Fruit fly (Drosophila melanogaster): ENCODE data around the gene CG13287.
A peak's percentile ranks its signal among the peaks of the same experiment; 100 is the strongest.

Gene CG13287

DNA sequence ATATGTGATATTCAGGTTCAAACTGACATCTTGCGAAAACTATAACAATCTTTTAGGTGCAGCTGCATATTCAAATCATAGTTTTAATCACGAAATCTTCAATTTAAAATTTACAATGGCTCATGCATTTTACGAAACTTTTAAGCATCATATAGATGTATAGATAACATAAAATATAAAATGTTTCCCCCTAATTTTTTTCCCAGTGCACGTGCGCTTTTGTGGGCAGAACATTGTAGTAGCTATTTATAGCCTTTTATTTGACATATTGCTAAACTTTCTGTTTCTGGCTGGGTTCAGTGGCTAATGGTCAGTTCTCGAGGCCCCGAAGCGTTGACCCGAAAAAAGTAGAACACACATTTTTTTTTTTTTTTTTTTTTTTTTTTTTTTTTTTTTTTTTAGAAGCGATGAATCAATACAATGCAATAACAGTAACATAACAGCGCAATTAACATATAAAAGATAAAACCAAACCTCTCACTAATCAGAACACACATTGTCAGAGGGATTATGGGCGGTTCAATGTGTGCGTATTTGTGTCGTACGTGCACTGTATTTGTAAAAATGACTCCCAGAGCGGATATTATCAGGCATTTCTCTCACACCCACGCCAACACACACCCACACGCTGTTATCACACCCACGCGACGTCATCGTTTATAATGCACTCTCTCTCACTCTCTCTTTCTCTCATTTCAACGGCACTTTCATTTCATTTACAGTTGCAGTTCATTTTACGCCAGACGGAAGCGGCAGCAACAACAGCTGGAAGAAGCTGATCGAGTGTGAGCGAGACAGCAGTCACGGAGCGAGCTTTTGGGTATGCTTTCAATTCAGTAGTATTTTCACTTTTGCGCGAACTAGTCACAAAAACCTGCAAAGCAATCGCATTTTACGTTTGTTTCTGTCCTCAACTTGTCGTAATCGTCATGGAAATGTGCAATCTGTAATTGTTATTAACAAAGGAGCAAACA lies 44.2 kb downstream of the CG13287 start (continued):
- TF ChIP-seq slp2 (GFP tag; optimal IDR thresholded peaks at IDR 0.05) (no peak), Dip3 (GFP tag; optimal IDR thresholded peaks at IDR 0.05) (peak; percentile 11), usp (GFP tag; optimal IDR thresholded peaks at IDR 0.05) (no peak), CG11398 (GFP tag; optimal IDR thresholded peaks at IDR 0.05) (peak; percentile 29), BtbVII (GFP tag; optimal IDR thresholded peaks at IDR 0.05) (peak; percentile 47), CG6854 (GFP tag; optimal IDR thresholded peaks at IDR 0.05) (no peak), CG13287 (GFP tag; IDR thresholded peaks at IDR 0.05; ENCODE audit: partially characterized antibody) (no peak), h (optimal IDR thresholded peaks at IDR 0.05) (no peak), bigmax (GFP tag; optimal IDR thresholded peaks at IDR 0.05) (no peak), Dfd (GFP tag; optimal IDR thresholded peaks at IDR 0.05) (no peak), sens-2 (GFP tag; IDR thresholded peaks at IDR 0.05) (no peak; the same call in 1 of the 2 replicates), pum (GFP tag; optimal IDR thresholded peaks at IDR 0.05) (no peak), CG16863 (GFP tag; optimal IDR thresholded peaks at IDR 0.05) (peak; percentile 49), CG4282 (GFP tag; optimal IDR thresholded peaks at IDR 0.05) (no peak), CG7963 (GFP tag; IDR thresholded peaks at IDR 0.05; ENCODE audit: partially characterized antibody) (no peak), wdn (GFP tag; IDR thresholded peaks at IDR 0.05) (no peak), CG13775 (GFP tag; optimal IDR thresholded peaks at IDR 0.05) (peak; percentile 46), MTF-1 (GFP tag; optimal IDR thresholded peaks at IDR 0.05; ENCODE audit: borderline replicate concordance) (no peak), CG1529 (GFP tag; optimal IDR thresholded peaks at IDR 0.05) (peak; percentile 47), CG1832 (GFP tag; optimal IDR thresholded peaks at IDR 0.05) (peak; percentile 54), Xbp1 (GFP tag; optimal IDR thresholded peaks at IDR 0.05) (peak; percentile 57), ac (GFP tag; optimal IDR thresholded peaks at IDR 0.05) (no peak), sqz (GFP tag; optimal IDR thresholded peaks at IDR 0.05) (no peak), dmrt99B (tag; optimal IDR thresholded peaks at IDR 0.05) (peak; percentile 68), ttk (GFP tag; IDR thresholded peaks at IDR 0.05) (no peak), pho (GFP tag; optimal IDR thresholded peaks at IDR 0.05) (no peak), hbn (GFP tag; IDR thresholded peaks at IDR 0.05; ENCODE audit: partially characterized antibody) (no peak), Dad (GFP tag; optimal IDR thresholded peaks at IDR 0.05) (no peak), Lpt (GFP tag; optimal IDR thresholded peaks at IDR 0.05) (no peak), CG14965 (GFP tag; optimal IDR thresholded peaks at IDR 0.05; ENCODE audit: borderline replicate concordance) (no peak), stc (GFP tag; IDR thresholded peaks at IDR 0.05) (no peak), org-1 (GFP tag; optimal IDR thresholded peaks at IDR 0.05) (peak; percentile 29), gsb (GFP tag; IDR thresholded peaks at IDR 0.05) (no peak), tin (GFP tag; optimal IDR thresholded peaks at IDR 0.05) (no peak), CG12659 (GFP tag; optimal IDR thresholded peaks at IDR 0.05) (peak; percentile 40), Pdp1 (GFP tag; optimal IDR thresholded peaks at IDR 0.05) (peak; percentile 19 to 34), CG4617 (GFP tag; optimal IDR thresholded peaks at IDR 0.05; ENCODE audit: borderline replicate concordance) (no peak), CG9797 (GFP tag; optimal IDR thresholded peaks at IDR 0.05) (no peak), PHDP (tag; optimal IDR thresholded peaks at IDR 0.05) (peak; percentile 61), CG42726 (GFP tag; IDR thresholded peaks at IDR 0.05; ENCODE audit: partially characterized antibody) (no peak), Camta (GFP tag; optimal IDR thresholded peaks at IDR 0.05) (no peak), CG33557 (GFP tag; optimal IDR thresholded peaks at IDR 0.05) (no peak), HLHmδ (GFP tag; optimal IDR thresholded peaks at IDR 0.05) (peak; percentile 5), sisA (GFP tag; IDR thresholded peaks at IDR 0.05) (no peak), Jarid2 (GFP tag; optimal IDR thresholded peaks at IDR 0.05) (no peak), dpn (GFP tag; optimal IDR thresholded peaks at IDR 0.05) (peak; percentile 19 to 46), CG13123 (GFP tag; optimal IDR thresholded peaks at IDR 0.05) (no peak), CG12769 (tag; optimal IDR thresholded peaks at IDR 0.05) (peak; percentile 35), CG3995 (GFP tag; optimal IDR thresholded peaks at IDR 0.05) (peak; percentile 73)

Measured in whole organism, embryonic.